Fruit fly (Drosophila melanogaster) whole organism, embryonic: ENCODE measurements around the gene CG32564.

ENCODE experiments used
- CG10147 ChIP-seq: fragments of 200-800 bp; sonication (Bioruptor generic); optimal IDR thresholded peaks from 2 replicates; lab custom pipeline; 2019; ENCODE audit warnings: missing biosample characterization, mild to moderate bottlenecking, missing genetic modification characterization, moderate library complexity
- CG1024 ChIP-seq: fragments of 200-800 bp; sonication (Bioruptor generic); IDR thresholded peaks from 2 replicates; pipeline ENCODE4 v1.3.6; 2022; ENCODE audit warnings: missing biosample characterization, missing genetic modification characterization
- CG11398 ChIP-seq: fragments of 200-800 bp; sonication (Bioruptor generic); optimal IDR thresholded peaks from 2 replicates; lab custom pipeline; 2016; ENCODE audit warnings: missing biosample characterization, missing genetic modification characterization
- CG12659 ChIP-seq: fragments of 200-800 bp; sonication (Bioruptor generic); optimal IDR thresholded peaks from 3 replicates; lab custom pipeline; 2017; ENCODE audit warnings: mild to moderate bottlenecking, missing biosample characterization, missing genetic modification reagents, missing genetic modification characterization
- CG1603 ChIP-seq: fragments of 200-800 bp; sonication (Bioruptor generic); optimal IDR thresholded peaks from 2 replicates; lab custom pipeline; 2019; ENCODE audit warnings: missing biosample characterization, mild to moderate bottlenecking, missing genetic modification characterization, moderate library complexity
- CG16813 ChIP-seq: fragments of 200-800 bp; sonication (Bioruptor generic); IDR thresholded peaks from 3 replicates; pipeline ENCODE4 v1.3.6; 2022; ENCODE audit warnings: missing biosample characterization, missing genetic modification characterization; ENCODE audit not compliant: partially characterized antibody
- CG16863 ChIP-seq: fragments of 200-800 bp; sonication (Bioruptor generic); optimal IDR thresholded peaks from 3 replicates; lab custom pipeline; 2016; ENCODE audit warnings: missing biosample characterization, missing genetic modification characterization
- CG18619 ChIP-seq: fragments of 200-800 bp; sonication (Bioruptor generic); optimal IDR thresholded peaks from 3 replicates; lab custom pipeline; 2017; ENCODE audit warnings: missing biosample characterization, mild to moderate bottlenecking, missing genetic modification characterization
- CG2120 ChIP-seq: fragments of 200-800 bp; sonication (Bioruptor generic); optimal IDR thresholded peaks from 3 replicates; lab custom pipeline; 2016; ENCODE audit warnings: missing biosample characterization, missing genetic modification characterization
- CG2712 ChIP-seq: fragments of 200-800 bp; optimal IDR thresholded peaks from 3 replicates; lab custom pipeline; 2019; ENCODE audit warnings: missing biosample characterization, mild to moderate bottlenecking, missing genetic modification characterization, moderate library complexity
- CG3281 ChIP-seq: fragments of 200-800 bp; sonication (Bioruptor generic); optimal IDR thresholded peaks from 3 replicates; lab custom pipeline; 2017; ENCODE audit warnings: missing biosample characterization, mild to moderate bottlenecking, missing genetic modification characterization
- CG34422 ChIP-seq: fragments of 200-800 bp; sonication (Bioruptor generic); IDR thresholded peaks from 3 replicates; pipeline ENCODE4 v1.3.6; 2022; ENCODE audit warnings: missing biosample characterization, missing genetic modification characterization
- CG4282 ChIP-seq: fragments of 200-800 bp; sonication (Bioruptor generic); optimal IDR thresholded peaks from 2 replicates; lab custom pipeline; 2016; ENCODE audit warnings: missing biosample characterization, missing genetic modification characterization
- CG4730 ChIP-seq: fragments of 200-800 bp; sonication (Bioruptor generic); IDR thresholded peaks from 2 replicates; pipeline ENCODE4 v1.3.6; 2022; ENCODE audit warnings: missing biosample characterization, missing genetic modification characterization
- CG4820 ChIP-seq: fragments of 200-800 bp; sonication (Bioruptor generic); optimal IDR thresholded peaks from 3 replicates; lab custom pipeline; 2016; ENCODE audit warnings: missing biosample characterization, missing genetic modification characterization
- CG5953 ChIP-seq: fragments of 200-800 bp; sonication (Bioruptor generic); IDR thresholded peaks from 2 replicates; pipeline ENCODE4 v1.3.6; 2022; ENCODE audit warnings: missing biosample characterization, missing genetic modification characterization
- CG6175 ChIP-seq: fragments of 200-800 bp; sonication (Bioruptor generic); IDR thresholded peaks from 3 replicates; pipeline ENCODE4 v1.3.6; 2022; ENCODE audit warnings: missing biosample characterization, missing genetic modification characterization
- CG6272 ChIP-seq: fragments of 200-800 bp; sonication (Bioruptor generic); IDR thresholded peaks from 2 replicates; pipeline ENCODE4 v1.3.6; 2022; ENCODE audit warnings: missing biosample characterization, missing genetic modification characterization
- CG6813 ChIP-seq: fragments of 200-800 bp; sonication (Bioruptor generic); optimal IDR thresholded peaks from 2 replicates; lab custom pipeline; 2017; ENCODE audit warnings: missing biosample characterization, missing genetic modification characterization, mild to moderate bottlenecking, moderate library complexity, missing genetic modification reagents
- CG7745 ChIP-seq: fragments of 200-800 bp; sonication (Bioruptor generic); optimal IDR thresholded peaks from 2 replicates; lab custom pipeline; 2018; ENCODE audit warnings: missing biosample characterization, mild to moderate bottlenecking, missing genetic modification characterization, moderate library complexity
- CG8765 ChIP-seq: fragments of 200-800 bp; sonication (Bioruptor generic); IDR thresholded peaks from 2 replicates; pipeline ENCODE4 v1.3.6; 2022; ENCODE audit warnings: missing biosample characterization, missing genetic modification characterization
- Camta ChIP-seq: fragments of 200-800 bp; sonication (Bioruptor generic); optimal IDR thresholded peaks from 2 replicates; lab custom pipeline; 2016; ENCODE audit warnings: missing biosample characterization, missing genetic modification characterization
- HLH3B ChIP-seq: fragments of 200-800 bp; sonication (Bioruptor generic); IDR thresholded peaks from 2 replicates; pipeline ENCODE4 v1.3.6; 2022; ENCODE audit warnings: missing biosample characterization, missing genetic modification characterization
- Hey ChIP-seq: fragments of 200-800 bp; sonication (Bioruptor generic); optimal IDR thresholded peaks from 3 replicates; lab custom pipeline; 2018; ENCODE audit warnings: missing biosample characterization, mild to moderate bottlenecking, missing genetic modification characterization
- Nf-YC ChIP-seq: fragments of 200-800 bp; optimal IDR thresholded peaks from 3 replicates; lab custom pipeline; 2019; ENCODE audit warnings: missing biosample characterization, mild to moderate bottlenecking, missing genetic modification characterization, moderate library complexity
- Sox102F ChIP-seq: fragments of 200-800 bp; sonication (Bioruptor generic); optimal IDR thresholded peaks from 2 replicates; lab custom pipeline; 2018; ENCODE audit warnings: missing biosample characterization, mild to moderate bottlenecking, missing genetic modification characterization, moderate library complexity
- cad ChIP-seq: fragments of >200 bp; optimal IDR thresholded peaks from 2 replicates; lab custom pipeline; 2017; ENCODE audit warnings: missing biosample characterization, missing genetic modification characterization
- chm ChIP-seq: fragments of 200-800 bp; sonication (Bioruptor generic); IDR thresholded peaks from 2 replicates; pipeline ENCODE4 v1.3.6; 2022; ENCODE audit warnings: missing biosample characterization, missing genetic modification characterization
- dan ChIP-seq: fragments of 200-800 bp; sonication (Bioruptor generic); IDR thresholded peaks from 2 replicates; pipeline ENCODE4 v1.3.6; 2022; ENCODE audit warnings: missing biosample characterization, missing genetic modification characterization
- danr ChIP-seq: fragments of 200-800 bp; sonication (Bioruptor generic); IDR thresholded peaks from 2 replicates; pipeline ENCODE4 v1.3.6; 2022; ENCODE audit warnings: missing biosample characterization, missing genetic modification characterization
- dati ChIP-seq: fragments of 200-800 bp; sonication (Bioruptor generic); IDR thresholded peaks from 2 replicates; pipeline ENCODE4 v1.3.6; 2022; ENCODE audit warnings: missing biosample characterization, missing genetic modification characterization
- dysf ChIP-seq: fragments of 200-800 bp; sonication (Bioruptor generic); IDR thresholded peaks from 3 replicates; pipeline ENCODE4 v1.3.6; 2022; ENCODE audit warnings: missing biosample characterization, missing genetic modification characterization
- ewg ChIP-seq: fragments of 200-800 bp; sonication (Bioruptor generic); optimal IDR thresholded peaks from 3 replicates; lab custom pipeline; 2017; ENCODE audit warnings: mild to moderate bottlenecking, missing biosample characterization, missing genetic modification reagents, missing genetic modification characterization
- gem ChIP-seq: fragments of 200-800 bp; sonication (Bioruptor generic); optimal IDR thresholded peaks from 2 replicates; lab custom pipeline; 2019; ENCODE audit warnings: missing biosample characterization, mild to moderate bottlenecking, missing genetic modification characterization, moderate library complexity
- hkb ChIP-seq, 2 experiments: fragments of 200-800 bp in 1 of 2; fragments of >200 bp in 1 of 2; sonication (Bioruptor generic) in 1 of 2; IDR thresholded peaks in 1 of 2; optimal IDR thresholded peaks in 1 of 2; 2 replicates each; pipeline versions ENCODE4 v1.3.6 to Lab custom; 2017 to 2022; ENCODE audit warnings: missing biosample characterization in 1 of 2, missing genetic modification characterization in 1 of 2
- lilli ChIP-seq: fragments of 200-800 bp; sonication (Bioruptor generic); optimal IDR thresholded peaks from 3 replicates; lab custom pipeline; 2016; ENCODE audit warnings: missing biosample characterization, missing genetic modification characterization
- lola ChIP-seq, 3 experiments: fragments of >200 bp in 2 of 3; fragments of 200-800 bp in 1 of 3; sonication (Bioruptor generic) in 1 of 3; optimal IDR thresholded peaks; 2 replicates each; lab custom pipeline; 2017 to 2019; ENCODE audit warnings: missing biosample characterization in 3 of 3, missing genetic modification characterization in 3 of 3, mild to moderate bottlenecking in 1 of 3, moderate library complexity in 1 of 3
- mld ChIP-seq: fragments of 200-800 bp; sonication (Bioruptor generic); IDR thresholded peaks from 3 replicates; pipeline ENCODE4 v1.3.6; 2022; ENCODE audit warnings: missing biosample characterization, missing genetic modification characterization; ENCODE audit not compliant: partially characterized antibody
- odd ChIP-seq: fragments of 200-800 bp; sonication (Bioruptor generic); optimal IDR thresholded peaks from 2 replicates; lab custom pipeline; 2017; ENCODE audit warnings: missing biosample characterization, mild to moderate bottlenecking, missing genetic modification characterization
- otp ChIP-seq: fragments of 200-800 bp; sonication (Bioruptor generic); IDR thresholded peaks from 3 replicates; pipeline ENCODE4, ENCODE4 v1.3.6; 2022; ENCODE audit warnings: missing biosample characterization, missing genetic modification characterization
- scrt ChIP-seq: fragments of 200-800 bp; sonication (Bioruptor generic); optimal IDR thresholded peaks from 2 replicates; lab custom pipeline; 2018; ENCODE audit warnings: missing biosample characterization, mild to moderate bottlenecking, missing genetic modification characterization, moderate library complexity
- shn ChIP-seq: fragments of 200-800 bp; sonication (Bioruptor generic); optimal IDR thresholded peaks from 3 replicates; lab custom pipeline; 2016; ENCODE audit warnings: missing biosample characterization, missing genetic modification characterization
- sim ChIP-seq: fragments of 200-800 bp; sonication (Bioruptor generic); IDR thresholded peaks from 2 replicates; pipeline ENCODE4 v1.3.6; 2022; ENCODE audit warnings: missing biosample characterization, missing genetic modification characterization
- sisA ChIP-seq: fragments of 200-800 bp; sonication (Bioruptor generic); IDR thresholded peaks from 2 replicates; pipeline ENCODE4 v1.3.6; 2022; ENCODE audit warnings: missing biosample characterization, missing genetic modification characterization
- sna ChIP-seq: fragments of 200-800 bp; sonication (Bioruptor generic); IDR thresholded peaks from 2 replicates; pipeline ENCODE4 v1.3.6; 2022; ENCODE audit warnings: missing biosample characterization, missing genetic modification characterization; ENCODE audit not compliant: partially characterized antibody
- sug ChIP-seq: fragments of 200-800 bp; optimal IDR thresholded peaks from 2 replicates; lab custom pipeline; 2019; ENCODE audit warnings: missing biosample characterization, mild to moderate bottlenecking, missing genetic modification characterization, moderate library complexity
- tap ChIP-seq: fragments of 200-800 bp; optimal IDR thresholded peaks from 3 replicates; lab custom pipeline; 2019; ENCODE audit warnings: missing biosample characterization, mild to moderate bottlenecking, missing genetic modification characterization, moderate library complexity
- wek ChIP-seq: fragments of 200-800 bp; sonication (Bioruptor generic); optimal IDR thresholded peaks from 3 replicates; lab custom pipeline; 2018; ENCODE audit warnings: missing biosample characterization, mild to moderate bottlenecking, missing genetic modification characterization, moderate library complexity
- z ChIP-seq: fragments of 200-800 bp; sonication (Bioruptor generic); IDR thresholded peaks from 3 replicates; pipeline ENCODE4 v1.3.6; 2022; ENCODE audit warnings: missing biosample characterization, missing genetic modification characterization
- zfh1 ChIP-seq: fragments of 200-800 bp; sonication (Bioruptor generic); IDR thresholded peaks from 3 replicates; pipeline ENCODE4 v1.3.6; 2022; ENCODE audit warnings: missing biosample characterization, missing genetic modification characterization

CG32564 gene

DNA sequence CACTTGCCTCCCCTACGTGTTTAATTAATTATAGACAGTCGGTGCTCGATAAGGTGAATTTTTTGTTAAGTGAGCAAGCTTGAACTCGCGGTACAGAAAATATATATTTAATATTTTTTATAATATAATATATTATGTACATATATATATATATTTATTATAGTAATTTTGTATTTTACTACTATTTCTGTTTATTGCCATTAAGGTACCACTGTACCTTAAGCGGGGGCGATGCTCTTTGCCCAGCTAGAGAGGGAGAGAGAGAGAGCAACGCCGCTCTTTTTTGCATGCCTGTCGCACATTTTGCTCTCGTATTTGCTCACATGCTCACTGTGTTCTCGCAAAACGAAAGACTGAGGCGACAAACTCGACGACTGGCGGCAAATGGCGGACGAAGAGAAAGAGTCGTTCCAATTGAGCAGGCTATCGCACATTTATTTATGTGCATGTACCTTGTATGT lies 35.7 kb upstream of the CG32564 start (continued):
- TF ChIP-seq CG1603 (tag; lab: Kevin White, UChicago) (no peak), CG11398 (GFP tag; lab: Kevin White, UChicago) (no peak), CG10147 (peak; percentile 24), danr (GFP tag; lab: Robert Waterston, UW) (no peak), z (GFP tag; lab: Robert Waterston, UW) (no peak), zfh1 (GFP tag; lab: Robert Waterston, UW) (no peak), CG4730 (GFP tag; lab: Robert Waterston, UW) (0 out of 2 replicates have a peak, but pooled peaks have one; percentile 24), CG18619 (GFP tag; lab: Kevin White, UChicago) (peak; percentile 8), HLH3B (GFP tag; lab: Robert Waterston, UW) (peak; percentile 48; the same call in 1 of the 2 replicates), lilli (peak; percentile 1), CG7745 (no peak), CG2120 (GFP tag; lab: Kevin White, UChicago) (peak; percentile 31), scrt (GFP tag; lab: Kevin White, UChicago) (peak; percentile 20), Nf-YC (tag; lab: Kevin White, UChicago) (peak; percentile 41), sisA (GFP tag; lab: Robert Waterston, UW) (no peak; the same call in 1 of the 2 replicates), dysf (GFP tag; lab: Robert Waterston, UW) (peak; percentile 68; the same call in 2 of the 3 replicates), dati (GFP tag; lab: Robert Waterston, UW) (no peak), sug (peak; percentile 20), tap (peak; percentile 16), CG4282 (GFP tag; lab: Kevin White, UChicago) (no peak), shn (GFP tag; lab: Kevin White, UChicago) (no peak), CG1024 (GFP tag; lab: Robert Waterston, UW) (no peak), Sox102F (peak; percentile 38), hkb (optimal IDR thresholded peaks at IDR 0.05; lab: Kevin White, UChicago) (no peak), hkb (GFP tag; IDR thresholded peaks at IDR 0.05; lab: Robert Waterston, UW) (peak; percentile 55; the same call in 1 of the 2 replicates), odd (GFP tag; lab: Kevin White, UChicago) (no peak), CG16813 (GFP tag; lab: Robert Waterston, UW) (no peak), dan (GFP tag; lab: Robert Waterston, UW) (no peak), CG34422 (GFP tag; lab: Robert Waterston, UW) (0 out of 3 replicates have a peak, but pooled peaks have one; percentile 29), CG2712 (peak; percentile 36), CG5953 (no peak), lola (GFP tag; optimal IDR thresholded peaks at IDR 0.05; lab: Kevin White, UChicago) (no peak), Hey (tag; lab: Kevin White, UChicago) (no peak), ewg (no peak), sna (no peak), gem (tag; lab: Kevin White, UChicago) (peak; percentile 60), otp (GFP tag; lab: Robert Waterston, UW) (0 out of 3 replicates have a peak, but pooled peaks have one; percentile 44), chm (GFP tag; lab: Robert Waterston, UW) (no peak), wek (GFP tag; lab: Kevin White, UChicago) (no peak), mld (GFP tag; lab: Robert Waterston, UW) (no peak), CG6175 (GFP tag; lab: Robert Waterston, UW) (no peak), Camta (GFP tag; lab: Kevin White, UChicago) (no peak), cad (no peak), CG8765 (GFP tag; lab: Robert Waterston, UW) (no peak), CG6272 (no peak), sim (no peak), CG6813 (peak; percentile 52), CG12659 (GFP tag; lab: Kevin White, UChicago) (peak; percentile 42), CG3281 (GFP tag; lab: Kevin White, UChicago) (peak; percentile 45), CG16863 (GFP tag; lab: Kevin White, UChicago) (no peak), CG4820 (no peak)
